Worm (Caenorhabditis elegans) whole organism, L4 larva: ENCODE results near the gene F14D2.15.

ENCODE experiments used
- Y75B8A.6 ChIP-seq: fragments of 200-800 bp; sonication (Bioruptor generic); IDR thresholded peaks from 2 replicates; pipeline ENCODE4 v1.3.6; 2022; ENCODE audit warnings: missing genetic modification reagents, missing genetic modification characterization, missing compliant biosample characterization
- ZK337.2 ChIP-seq: fragments of 200-800 bp; sonication (Bioruptor generic); IDR thresholded peaks from 2 replicates; pipeline ENCODE4 v1.3.6; 2022; ENCODE audit warnings: missing genetic modification reagents, missing genetic modification characterization, missing compliant biosample characterization
- aha-1 ChIP-seq: fragments of 150-350 bp; peaks from one replicate; lab custom pipeline; 2014; ENCODE audit warnings: missing biosample characterization, missing genetic modification characterization
- aly-2 ChIP-seq: sonication (generic microtip); optimal IDR thresholded peaks from 2 replicates; lab custom pipeline; 2018; ENCODE audit warnings: missing biosample characterization, missing genetic modification characterization
- arid-1 ChIP-seq: fragments of 200-800 bp; sonication (Bioruptor generic); conservative IDR thresholded peaks from 2 replicates; pipeline ENCODE4 v1.3.6; 2022; ENCODE audit warnings: missing genetic modification reagents, missing genetic modification characterization, missing compliant biosample characterization
- ceh-20 ChIP-seq: fragments of 200-800 bp; sonication (Bioruptor generic); IDR thresholded peaks from 2 replicates; pipeline ENCODE4 v1.3.6; 2022; ENCODE audit warnings: missing genetic modification reagents, missing genetic modification characterization, missing compliant biosample characterization
- ceh-62 ChIP-seq: sonication (generic microtip); optimal IDR thresholded peaks from 2 replicates; lab custom pipeline; 2017; ENCODE audit warnings: missing biosample characterization, missing genetic modification characterization
- dmd-9 ChIP-seq: fragments of 200-800 bp; sonication (Bioruptor generic); IDR thresholded peaks from 2 replicates; pipeline ENCODE4 v1.3.6; 2022; ENCODE audit warnings: missing genetic modification reagents, missing genetic modification characterization, missing compliant biosample characterization
- dpl-1 ChIP-seq: fragments of 150-350 bp; optimal IDR thresholded peaks from 2 replicates; lab custom pipeline; 2014; ENCODE audit warnings: missing biosample characterization, missing genetic modification reagents, missing genetic modification characterization
- lim-7 ChIP-seq: fragments of 200-800 bp; sonication (Bioruptor generic); IDR thresholded peaks from 2 replicates; pipeline ENCODE4 v1.3.6; 2022; ENCODE audit warnings: missing genetic modification characterization, missing compliant biosample characterization
- lin-15B ChIP-seq: fragments of 150-350 bp; sonication (generic microtip); optimal IDR thresholded peaks from 3 replicates; lab custom pipeline; 2014; ENCODE audit warnings: missing biosample characterization, missing genetic modification characterization
- lin-38 ChIP-seq: fragments of 200-800 bp; sonication (Bioruptor generic); IDR thresholded peaks from 2 replicates; pipeline ENCODE4 v1.3.6; 2022; ENCODE audit warnings: missing genetic modification reagents, missing genetic modification characterization, missing compliant biosample characterization
- lin-39 ChIP-seq: fragments of 150-350 bp; optimal IDR thresholded peaks from 2 replicates; lab custom pipeline; 2014; ENCODE audit warnings: missing biosample characterization, missing genetic modification reagents, missing genetic modification characterization
- madf-5 ChIP-seq, 2 experiments: fragments of 200-800 bp; sonication (Bioruptor generic); IDR thresholded peaks; 2 replicates each; pipeline ENCODE4 v1.3.6; 2022; ENCODE audit warnings: missing compliant biosample characterization in 2 of 2, missing genetic modification characterization in 2 of 2
- mxl-3 ChIP-seq: fragments of 200-800 bp; sonication (Bioruptor generic); optimal IDR thresholded peaks from 2 replicates; lab custom pipeline; 2018; ENCODE audit warnings: mild to moderate bottlenecking, missing genetic modification characterization, missing compliant biosample characterization
- nhr-10 ChIP-seq: fragments of 150-350 bp; optimal IDR thresholded peaks from 2 replicates; lab custom pipeline; 2014; ENCODE audit warnings: missing biosample characterization, missing genetic modification characterization
- nhr-11 ChIP-seq: fragments of 150-350 bp; optimal IDR thresholded peaks from 2 replicates; lab custom pipeline; 2014; ENCODE audit warnings: missing biosample characterization, missing genetic modification characterization
- nhr-237 ChIP-seq: sonication (generic microtip); optimal IDR thresholded peaks from 2 replicates; lab custom pipeline; 2017; ENCODE audit warnings: missing biosample characterization, missing genetic modification characterization
- nhr-28 ChIP-seq: fragments of 150-350 bp; optimal IDR thresholded peaks from 2 replicates; lab custom pipeline; 2014; ENCODE audit warnings: missing biosample characterization, missing genetic modification characterization
- nhr-77 ChIP-seq: fragments of 150-350 bp; optimal IDR thresholded peaks from 2 replicates; lab custom pipeline; 2014; ENCODE audit warnings: missing biosample characterization, missing genetic modification characterization
- pha-4 ChIP-seq, 2 experiments: fragments of 150-350 bp in 1 of 2; fragments of 200-800 bp in 1 of 2; sonication (Bioruptor generic) in 1 of 2; IDR thresholded peaks in 1 of 2; optimal IDR thresholded peaks in 1 of 2; 2 replicates each; pipeline versions ENCODE4 v1.3.6 to Lab custom; 2014 to 2022; ENCODE audit warnings: missing genetic modification characterization in 2 of 2, missing genetic modification reagents in 2 of 2, missing biosample characterization in 1 of 2, missing compliant biosample characterization in 1 of 2
- saeg-2 ChIP-seq: fragments of 200-800 bp; sonication (Bioruptor generic); IDR thresholded peaks from 2 replicates; pipeline ENCODE4 v1.3.6; 2022; ENCODE audit warnings: missing genetic modification reagents, missing genetic modification characterization, missing compliant biosample characterization
- spr-1 ChIP-seq: sonication (generic microtip); optimal IDR thresholded peaks from 2 replicates; lab custom pipeline; 2016; ENCODE audit warnings: mild to moderate bottlenecking, missing genetic modification characterization, missing compliant biosample characterization
- spr-3 ChIP-seq: fragments of 200-800 bp; sonication (Bioruptor generic); optimal IDR thresholded peaks from 2 replicates; lab custom pipeline; 2018; ENCODE audit warnings: mild to moderate bottlenecking, missing genetic modification characterization, missing compliant biosample characterization
- vab-7 ChIP-seq: fragments of 200-800 bp; sonication (Bioruptor generic); IDR thresholded peaks from 2 replicates; pipeline ENCODE4 v1.3.6; 2022; ENCODE audit warnings: missing genetic modification reagents, missing genetic modification characterization, missing compliant biosample characterization
- zag-1 ChIP-seq: fragments of 150-350 bp; optimal IDR thresholded peaks from 2 replicates; lab custom pipeline; 2014; ENCODE audit warnings: missing biosample characterization, missing genetic modification characterization
- zip-11 ChIP-seq: fragments of 200-800 bp; sonication (Bioruptor generic); IDR thresholded peaks from 2 replicates; pipeline ENCODE4 v1.3.6; 2022; ENCODE audit warnings: missing genetic modification characterization, missing compliant biosample characterization
- zip-2 ChIP-seq: fragments of 150-350 bp; optimal IDR thresholded peaks from 2 replicates; lab custom pipeline; 2014; ENCODE audit warnings: missing biosample characterization, missing genetic modification characterization

F14D2.15 gene

ce11 chrII:3367100-3367499 lies 23.5 kb upstream of the F14D2.15 start, which contains the start of gene Y49F6C.6:
Gene Y49F6C.6, minus strand, starts transcription at chrII:3367200.
- no peak for TF ChIP-seq dpl-1
- no peak for TF ChIP-seq nhr-237 (tag; lab: Kevin White, UChicago)
- no peak for TF ChIP-seq arid-1 (GFP tag; lab: Robert Waterston, UW)
- TF ChIP-seq zip-2 (tag; lab: Kevin White, UChicago) = no peak

ce11 chrII:3358834-3359233 lies 15.2 kb upstream of the F14D2.15 start, which contains the start of the genes lido-14 and bath-27:
Gene lido-14, plus strand, starts transcription at chrII:3359134.
Gene bath-27, plus strand, starts transcription at chrII:3359139.
- TF ChIP-seq ZK337.2 (GFP tag; lab: Robert Waterston, UW) = no peak
- TF ChIP-seq, all 104 proteins: peak for 0

ce11 chrII:3349820-3350291 lies 6.2 kb upstream of the F14D2.15 start, which contains the start of gene F14D2.8:
Gene F14D2.8, minus strand, starts transcription at chrII:3349870.
- TF ChIP-seq dmd-9 (GFP tag; lab: Robert Waterston, UW) = no peak
- TF ChIP-seq nhr-77 = no peak
- TF ChIP-seq madf-5 (GFP tag; IDR thresholded peaks at IDR 0.05; lab: Robert Waterston, UW) = no peak
- TF ChIP-seq zag-1 (tag; lab: Kevin White, UChicago) = no peak
- TF ChIP-seq lin-38 = no peak
- no peak for TF ChIP-seq arid-1 (GFP tag; lab: Robert Waterston, UW)

ce11 chrII:3347940-3348610 lies 4.5 kb upstream of the F14D2.15 start, which contains the start of the genes F14D2.14 and bath-29:
Gene F14D2.14, minus strand, starts transcription at chrII:3347990.
Gene bath-29, plus strand, starts transcription at chrII:3348560.
- TF ChIP-seq madf-5 (GFP tag; IDR thresholded peaks at IDR 0.05; lab: Robert Waterston, UW) (no peak), zip-11 (no peak), dpl-1 (no peak), aha-1 (tag; lab: Kevin White, UChicago) (peak; percentile 33), spr-1 (no peak), Y75B8A.6 (no peak), vab-7 (GFP tag; lab: Robert Waterston, UW) (no peak)

ce11 chrII:3346328-3346780 lies 2.7 kb upstream of the F14D2.15 start, which contains the start of gene bath-30:
Gene bath-30, minus strand, starts transcription at chrII:3346378.
- TF ChIP-seq saeg-2 (GFP tag; lab: Robert Waterston, UW) (no peak), lin-38 (0 out of 2 replicates have a peak, but pooled peaks have one; percentile 12), lin-15B (tag; lab: Kevin White, UChicago) (no peak)

- no peak for TF ChIP-seq nhr-28
- TF ChIP-seq lin-39 (tag; lab: Kevin White, UChicago) = no peak
- no peak for TF ChIP-seq zip-11
- TF ChIP-seq lim-7 (GFP tag; lab: Robert Waterston, UW) = no peak
- no peak for TF ChIP-seq mxl-3
- TF ChIP-seq aly-2 (tag; lab: Kevin White, UChicago) = no peak
- no peak for TF ChIP-seq nhr-10 (tag; lab: Kevin White, UChicago)
- TF ChIP-seq nhr-11 (tag; lab: Kevin White, UChicago) = no peak
Measured at ce11 chrII:3344917-3345316, 1.3 kb upstream of the F14D2.15 start, which contains the start of gene bath-28. Gene bath-28, minus strand, starts transcription at chrII:3344967.

ce11 chrII:3341989-3342388 lies 1.6 kb downstream of the F14D2.15 start, which contains the start of gene F14D2.11:
Gene F14D2.11, minus strand, starts transcription at chrII:3342089.
- TF ChIP-seq lin-39 (tag; lab: Kevin White, UChicago) (no peak), pha-4 (GFP tag; IDR thresholded peaks at IDR 0.05; lab: Robert Waterston, UW) (no peak), pha-4 (tag; optimal IDR thresholded peaks at IDR 0.05; lab: Kevin White, UChicago) (no peak), spr-3 (GFP tag; lab: Kevin White, UChicago) (no peak), spr-1 (no peak), ceh-20 (GFP tag; lab: Robert Waterston, UW) (no peak), ceh-62 (tag; lab: Kevin White, UChicago) (no peak), ZK337.2 (GFP tag; lab: Robert Waterston, UW) (no peak)
